Fruit fly (Drosophila melanogaster) whole organism, embryonic: Measurements from ENCODE around the gene CG3224.

ENCODE experiments used
- ATbp ChIP-seq: fragments of 200-800 bp; sonication (Bioruptor generic); optimal IDR thresholded peaks from 2 replicates; lab custom pipeline; 2017; ENCODE audit warnings: missing biosample characterization, mild to moderate bottlenecking, missing genetic modification characterization, missing genetic modification reagents
- Blimp-1 ChIP-seq: fragments of 200-800 bp; sonication (Bioruptor generic); optimal IDR thresholded peaks from 3 replicates; lab custom pipeline; 2018; ENCODE audit warnings: missing biosample characterization, missing genetic modification characterization, mild to moderate bottlenecking, moderate library complexity, missing genetic modification reagents
- BtbVII ChIP-seq: fragments of 200-800 bp; sonication (Bioruptor generic); optimal IDR thresholded peaks from 3 replicates; lab custom pipeline; 2017; ENCODE audit warnings: missing biosample characterization, mild to moderate bottlenecking, missing genetic modification characterization
- CG11093 ChIP-seq: fragments of 200-800 bp; sonication (Bioruptor generic); IDR thresholded peaks from 3 replicates; pipeline ENCODE4 v1.3.6; 2022; ENCODE audit warnings: missing biosample characterization, missing genetic modification characterization
- CG11504 ChIP-seq: fragments of 200-800 bp; sonication (Bioruptor generic); optimal IDR thresholded peaks from 3 replicates; lab custom pipeline; 2019; ENCODE audit warnings: missing biosample characterization, mild to moderate bottlenecking, missing genetic modification characterization, moderate library complexity
- CG11695 ChIP-seq: fragments of 200-800 bp; sonication (Bioruptor generic); IDR thresholded peaks from 3 replicates; pipeline ENCODE4 v1.3.6; 2022; ENCODE audit warnings: missing biosample characterization, missing genetic modification characterization
- CG12299 ChIP-seq: fragments of 200-800 bp; sonication (Bioruptor generic); optimal IDR thresholded peaks from 2 replicates; lab custom pipeline; 2018; ENCODE audit warnings: missing biosample characterization, mild to moderate bottlenecking, missing genetic modification characterization
- CG13287 ChIP-seq: fragments of 200-800 bp; sonication (Bioruptor generic); IDR thresholded peaks from 2 replicates; pipeline ENCODE4 v1.3.6; 2022; ENCODE audit warnings: missing biosample characterization, missing genetic modification characterization; ENCODE audit not compliant: partially characterized antibody
- CG13424 ChIP-seq: fragments of 200-800 bp; sonication (Bioruptor generic); optimal IDR thresholded peaks from 2 replicates; lab custom pipeline; 2019; ENCODE audit warnings: missing biosample characterization, mild to moderate bottlenecking, missing genetic modification characterization, moderate library complexity
- CG14050 ChIP-seq: fragments of 200-800 bp; sonication (Bioruptor generic); IDR thresholded peaks from 3 replicates; pipeline ENCODE4 v1.3.6; 2022; ENCODE audit warnings: missing biosample characterization, missing genetic modification characterization
- CG15073 ChIP-seq: fragments of 200-800 bp; sonication (Bioruptor generic); optimal IDR thresholded peaks from 2 replicates; lab custom pipeline; 2016; ENCODE audit warnings: missing biosample characterization, missing genetic modification characterization
- CG17359 ChIP-seq: fragments of 200-800 bp; sonication (Bioruptor generic); optimal IDR thresholded peaks from 3 replicates; lab custom pipeline; 2018; ENCODE audit warnings: missing biosample characterization, mild to moderate bottlenecking, missing genetic modification characterization, moderate library complexity
- CG17385 ChIP-seq: fragments of 200-800 bp; sonication (Bioruptor generic); optimal IDR thresholded peaks from 3 replicates; lab custom pipeline; 2018; ENCODE audit warnings: missing biosample characterization, mild to moderate bottlenecking, missing genetic modification characterization
- CG18599 ChIP-seq: fragments of 200-800 bp; sonication (Bioruptor generic); optimal IDR thresholded peaks from 3 replicates; lab custom pipeline; 2017; ENCODE audit warnings: missing biosample characterization, missing genetic modification characterization, mild to moderate bottlenecking, moderate library complexity, missing genetic modification reagents
- CG2712 ChIP-seq: fragments of 200-800 bp; optimal IDR thresholded peaks from 3 replicates; lab custom pipeline; 2019; ENCODE audit warnings: missing biosample characterization, mild to moderate bottlenecking, missing genetic modification characterization, moderate library complexity
- CG4282 ChIP-seq: fragments of 200-800 bp; sonication (Bioruptor generic); optimal IDR thresholded peaks from 2 replicates; lab custom pipeline; 2016; ENCODE audit warnings: missing biosample characterization, missing genetic modification characterization
- CG4424 ChIP-seq: fragments of 200-800 bp; sonication (Bioruptor generic); optimal IDR thresholded peaks from 3 replicates; lab custom pipeline; 2016; ENCODE audit warnings: missing biosample characterization, missing genetic modification characterization
- CG4707 ChIP-seq: fragments of 200-800 bp; sonication (Bioruptor generic); optimal IDR thresholded peaks from 2 replicates; lab custom pipeline; 2018; ENCODE audit warnings: missing biosample characterization, mild to moderate bottlenecking, missing genetic modification characterization, moderate library complexity
- CG4820 ChIP-seq: fragments of 200-800 bp; sonication (Bioruptor generic); optimal IDR thresholded peaks from 3 replicates; lab custom pipeline; 2016; ENCODE audit warnings: missing biosample characterization, missing genetic modification characterization
- CG6683 ChIP-seq: fragments of 200-800 bp; sonication (Bioruptor generic); optimal IDR thresholded peaks from 2 replicates; lab custom pipeline; 2017; ENCODE audit warnings: missing biosample characterization, mild to moderate bottlenecking, missing genetic modification characterization, missing genetic modification reagents
- CG6765 ChIP-seq: fragments of 200-800 bp; sonication (Bioruptor generic); optimal IDR thresholded peaks from 3 replicates; lab custom pipeline; 2017; ENCODE audit warnings: missing biosample characterization, mild to moderate bottlenecking, missing genetic modification characterization
- CG6791 ChIP-seq: fragments of 200-800 bp; sonication (Bioruptor generic); IDR thresholded peaks from 3 replicates; pipeline ENCODE4 v1.3.6; 2022; ENCODE audit warnings: missing biosample characterization, missing genetic modification characterization; ENCODE audit not compliant: partially characterized antibody
- CG7839 ChIP-seq: fragments of 200-800 bp; sonication (Bioruptor generic); optimal IDR thresholded peaks from 3 replicates; lab custom pipeline; 2018; ENCODE audit warnings: missing biosample characterization, mild to moderate bottlenecking, missing genetic modification characterization, moderate library complexity
- CG8388 ChIP-seq: fragments of 200-800 bp; sonication (Bioruptor generic); optimal IDR thresholded peaks from 2 replicates; lab custom pipeline; 2019; ENCODE audit warnings: missing biosample characterization, mild to moderate bottlenecking, missing genetic modification characterization, moderate library complexity
- CG8765 ChIP-seq: fragments of 200-800 bp; sonication (Bioruptor generic); IDR thresholded peaks from 2 replicates; pipeline ENCODE4 v1.3.6; 2022; ENCODE audit warnings: missing biosample characterization, missing genetic modification characterization
- CoRest ChIP-seq: fragments of 200-800 bp; sonication (Bioruptor generic); optimal IDR thresholded peaks from 3 replicates; lab custom pipeline; 2018; ENCODE audit warnings: missing biosample characterization, mild to moderate bottlenecking, missing genetic modification characterization, moderate library complexity
- Dek ChIP-seq: fragments of 200-800 bp; sonication (Bioruptor generic); optimal IDR thresholded peaks from 3 replicates; lab custom pipeline; 2019; ENCODE audit warnings: missing biosample characterization, mild to moderate bottlenecking, missing genetic modification characterization, moderate library complexity
- Gsc ChIP-seq: fragments of 200-800 bp; sonication (Bioruptor generic); IDR thresholded peaks from 2 replicates; pipeline ENCODE4 v1.3.6; 2022; ENCODE audit warnings: missing biosample characterization, missing genetic modification characterization
- Rx ChIP-seq: fragments of 200-800 bp; sonication (Bioruptor generic); IDR thresholded peaks from 2 replicates; pipeline ENCODE4 v1.3.6; 2022; ENCODE audit warnings: missing biosample characterization, missing genetic modification characterization
- Xrp1 ChIP-seq: fragments of 200-800 bp; sonication (Bioruptor generic); IDR thresholded peaks from 2 replicates; pipeline ENCODE4 v1.3.6; 2022; ENCODE audit warnings: missing biosample characterization, missing genetic modification characterization
- ara ChIP-seq: fragments of 200-800 bp; sonication (Bioruptor generic); IDR thresholded peaks from 2 replicates; pipeline ENCODE4 v1.3.6; 2022; ENCODE audit warnings: missing biosample characterization, missing genetic modification characterization
- btn ChIP-seq: fragments of 200-800 bp; sonication (Bioruptor generic); optimal IDR thresholded peaks from 2 replicates; lab custom pipeline; 2016; ENCODE audit warnings: missing biosample characterization, missing genetic modification characterization
- crol ChIP-seq: fragments of 200-800 bp; sonication (Bioruptor generic); IDR thresholded peaks from 2 replicates; pipeline ENCODE4 v1.3.6; 2022; ENCODE audit warnings: missing biosample characterization, missing genetic modification characterization
- disco-r ChIP-seq: fragments of 200-800 bp; sonication (Bioruptor generic); optimal IDR thresholded peaks from 2 replicates; lab custom pipeline; 2016; ENCODE audit warnings: missing biosample characterization, missing genetic modification characterization
- dmrt11E ChIP-seq: fragments of 200-800 bp; sonication (Bioruptor generic); optimal IDR thresholded peaks from 3 replicates; lab custom pipeline; 2018; ENCODE audit warnings: missing biosample characterization, mild to moderate bottlenecking, missing genetic modification characterization, moderate library complexity
- esg ChIP-seq: fragments of 200-800 bp; sonication (Bioruptor generic); conservative IDR thresholded peaks from 2 replicates; pipeline ENCODE4 v1.3.6; 2022; ENCODE audit warnings: missing biosample characterization, missing genetic modification characterization
- fd96Cb ChIP-seq: fragments of 200-800 bp; sonication (Bioruptor generic); optimal IDR thresholded peaks from 2 replicates; lab custom pipeline; 2018; ENCODE audit warnings: missing biosample characterization, mild to moderate bottlenecking, missing genetic modification characterization, moderate library complexity
- nau ChIP-seq: fragments of 200-800 bp; sonication (Bioruptor generic); optimal IDR thresholded peaks from 3 replicates; lab custom pipeline; 2017; ENCODE audit warnings: missing biosample characterization, mild to moderate bottlenecking, missing genetic modification characterization, missing genetic modification reagents
- peb ChIP-seq: fragments of 200-800 bp; sonication (Bioruptor generic); IDR thresholded peaks from 2 replicates; pipeline ENCODE4 v1.3.6; 2022; ENCODE audit warnings: missing biosample characterization, missing genetic modification characterization
- run ChIP-seq: fragments of 200-800 bp; sonication (Bioruptor generic); optimal IDR thresholded peaks from 3 replicates; lab custom pipeline; 2018; ENCODE audit warnings: missing biosample characterization, mild to moderate bottlenecking, missing genetic modification characterization
- sc ChIP-seq, 3 experiments: fragments of >200 bp in 2 of 3; fragments of 200-800 bp in 1 of 3; sonication (Bioruptor generic) in 1 of 3; optimal IDR thresholded peaks; 2 replicates in 2 of 3; 3 replicates in 1 of 3; lab custom pipeline; 2017; ENCODE audit warnings: mild to moderate bottlenecking in 1 of 3, missing biosample characterization in 1 of 3, missing genetic modification characterization in 1 of 3, missing genetic modification reagents in 1 of 3
- sens ChIP-seq: fragments of 200-800 bp; sonication (Bioruptor generic); peaks from one replicate; lab custom pipeline; 2016; ENCODE audit warnings: missing biosample characterization, missing genetic modification characterization
- slp2 ChIP-seq: fragments of 200-800 bp; sonication (Bioruptor generic); optimal IDR thresholded peaks from 2 replicates; lab custom pipeline; 2016; ENCODE audit warnings: missing biosample characterization, missing genetic modification characterization
- sqz ChIP-seq: fragments of 200-800 bp; sonication (Bioruptor generic); optimal IDR thresholded peaks from 3 replicates; lab custom pipeline; 2018; ENCODE audit warnings: missing biosample characterization, mild to moderate bottlenecking, missing genetic modification characterization
- tgo ChIP-seq: fragments of 200-800 bp; sonication (Bioruptor generic); IDR thresholded peaks from 3 replicates; pipeline ENCODE4 v1.3.6; 2022; ENCODE audit warnings: missing biosample characterization, missing genetic modification characterization
- tio ChIP-seq: fragments of 200-800 bp; sonication (Bioruptor generic); optimal IDR thresholded peaks from 2 replicates; lab custom pipeline; 2017; ENCODE audit warnings: missing biosample characterization, missing genetic modification characterization, inconsistent platforms
- trh ChIP-seq: fragments of 200-800 bp; sonication (Bioruptor generic); optimal IDR thresholded peaks from 2 replicates; lab custom pipeline; 2016; ENCODE audit warnings: missing biosample characterization, missing genetic modification characterization
- vvl ChIP-seq: fragments of 200-800 bp; sonication (Bioruptor generic); IDR thresholded peaks from 2 replicates; pipeline ENCODE4 v1.3.6; 2022; ENCODE audit warnings: missing biosample characterization, missing genetic modification characterization

Gene CG3224

DNA sequence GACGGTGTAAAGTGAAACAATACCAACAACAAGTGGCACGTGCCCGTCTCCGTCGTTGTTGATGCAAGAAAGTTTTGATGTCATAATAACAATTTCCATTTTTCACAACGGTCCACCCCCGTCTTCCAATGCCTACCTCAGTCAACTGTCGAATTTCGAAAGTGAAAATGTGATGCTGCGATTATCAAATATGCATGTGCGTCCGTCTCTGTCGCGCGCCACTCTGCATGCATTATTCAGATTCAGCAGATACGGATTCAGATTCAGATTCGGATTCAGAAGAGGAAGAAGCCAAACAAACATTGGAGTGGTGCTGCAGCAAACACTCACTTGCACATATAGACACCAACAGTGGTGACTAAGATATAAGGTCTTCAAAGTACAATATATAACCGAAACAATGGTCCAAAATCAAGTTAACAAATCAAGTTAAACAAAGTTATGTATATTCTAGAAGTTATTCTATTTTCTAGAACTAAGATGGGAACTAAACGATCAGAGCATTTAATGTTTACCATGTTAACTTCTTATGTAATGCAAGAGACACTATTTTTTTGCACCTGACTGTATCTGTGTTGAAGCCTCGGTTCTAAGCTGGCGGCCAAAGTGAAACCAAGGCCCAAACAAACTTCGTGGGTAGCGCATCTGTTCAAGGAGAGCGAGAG, 18.5 kb downstream of the CG3224 start (continued):
- TF ChIP-seq ara (GFP tag; lab: Robert Waterston, UW) (peak; percentile 56; the same call in 1 of the 2 replicates), CG18599 (GFP tag; lab: Kevin White, UChicago) (peak; percentile 17), Blimp-1 (peak; percentile 82), crol (GFP tag; lab: Robert Waterston, UW) (0 out of 2 replicates have a peak, but pooled peaks have one; percentile 20), CG6765 (GFP tag; lab: Kevin White, UChicago) (no peak), CG7839 (tag; lab: Kevin White, UChicago) (peak; percentile 35), CG2712 (tag; lab: Kevin White, UChicago) (peak; percentile 61), ATbp (peak; percentile 16), CG13424 (tag; lab: Kevin White, UChicago) (peak; percentile 22), CG8765 (GFP tag; lab: Robert Waterston, UW) (no peak), CG11504 (tag; lab: Kevin White, UChicago) (peak; percentile 52), CG4424 (GFP tag; lab: Kevin White, UChicago) (peak; percentile 31), Gsc (no peak), trh (GFP tag; lab: Kevin White, UChicago) (no peak), CG17359 (peak; percentile 6), BtbVII (GFP tag; lab: Kevin White, UChicago) (no peak), nau (GFP tag; lab: Kevin White, UChicago) (peak; percentile 21), CG11093 (GFP tag; lab: Robert Waterston, UW) (0 out of 3 replicates have a peak, but pooled peaks have one; percentile 32), disco-r (GFP tag; lab: Kevin White, UChicago) (no peak), CoRest (tag; lab: Kevin White, UChicago) (peak; percentile 15), dmrt11E (tag; lab: Kevin White, UChicago) (peak; percentile 40), CG17385 (GFP tag; lab: Kevin White, UChicago) (peak; percentile 38), vvl (GFP tag; lab: Robert Waterston, UW) (peak; percentile 68; the same call in 1 of the 2 replicates), tio (GFP tag; lab: Kevin White, UChicago) (no peak), sens (GFP tag; lab: Kevin White, UChicago) (peak; percentile 85), CG8388 (peak; percentile 40), CG15073 (peak; percentile 7), slp2 (GFP tag; lab: Kevin White, UChicago) (no peak), CG14050 (GFP tag; lab: Robert Waterston, UW) (no peak), CG13287 (no peak), CG6791 (no peak), sqz (GFP tag; lab: Kevin White, UChicago) (no peak), peb (GFP tag; lab: Robert Waterston, UW) (no peak; the same call in 1 of the 2 replicates), run (tag; lab: Kevin White, UChicago) (no peak), tgo (GFP tag; lab: Robert Waterston, UW) (0 out of 3 replicates have a peak, but pooled peaks have one; percentile 32), Xrp1 (GFP tag; lab: Robert Waterston, UW) (peak; percentile 68), fd96Cb (peak; percentile 34), CG11695 (GFP tag; lab: Robert Waterston, UW) (peak; percentile 61; the same call in 1 of the 3 replicates), CG6683 (GFP tag; lab: Kevin White, UChicago) (no peak), Dek (tag; lab: Kevin White, UChicago) (no peak), Rx (GFP tag; lab: Robert Waterston, UW) (no peak), CG4707 (GFP tag; lab: Kevin White, UChicago) (peak; percentile 21), CG4282 (GFP tag; lab: Kevin White, UChicago) (no peak), btn (GFP tag; lab: Kevin White, UChicago) (peak; percentile 1), CG12299 (tag; lab: Kevin White, UChicago) (no peak), CG4820 (GFP tag; lab: Kevin White, UChicago) (peak; percentile 10), sc (optimal IDR thresholded peaks at IDR 0.05; lab: Kevin White, UChicago) (no peak), sc (GFP tag; optimal IDR thresholded peaks at IDR 0.05; lab: Kevin White, UChicago) (peak; percentile 21), esg (GFP tag; lab: Robert Waterston, UW) (0 out of 2 replicates have a peak, but pooled peaks have one; percentile 7)
